Fruit fly (Drosophila melanogaster): Measurements from ENCODE around the gene CG33257.

CG33257 gene

DNA sequence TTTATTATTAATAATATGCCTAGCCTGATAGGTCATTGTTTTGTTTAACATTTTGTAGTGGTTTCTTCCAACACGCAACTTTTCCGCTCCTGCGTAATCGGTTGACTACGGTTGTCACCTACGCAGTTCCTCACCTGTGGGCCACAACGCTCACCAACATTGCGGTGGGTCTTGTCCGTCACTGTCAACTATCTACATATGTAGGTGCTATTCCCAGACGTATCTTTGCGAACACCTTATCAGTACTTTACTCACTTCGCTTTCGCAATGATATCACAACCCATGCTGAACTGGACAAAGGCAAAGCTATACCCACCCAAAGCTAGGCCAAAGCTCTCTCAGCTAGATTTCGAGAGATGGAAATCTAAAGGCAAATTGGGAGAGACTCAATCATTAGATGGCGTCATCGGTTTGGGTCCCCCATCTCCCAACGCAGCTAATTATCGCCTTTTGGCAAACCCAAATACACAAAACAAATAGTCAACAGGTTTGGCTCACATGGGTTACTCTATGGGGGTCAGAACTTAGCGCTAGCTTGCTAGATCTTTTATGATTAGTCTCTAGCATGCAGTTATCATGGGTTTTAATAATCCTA is 10.1 kb downstream of the CG33257 start (continued):
- TF ChIP-seq Nf-YA (GFP tag; IDR thresholded peaks at IDR 0.05), result no peak
- TF ChIP-seq esg (GFP tag; conservative IDR thresholded peaks at IDR 0.05), result no peak
- no peak for TF ChIP-seq CG10209 (GFP tag; optimal IDR thresholded peaks at IDR 0.05)
- TF ChIP-seq btn (GFP tag; optimal IDR thresholded peaks at IDR 0.05), result no peak
- no peak for TF ChIP-seq CG8290 (GFP tag; optimal IDR thresholded peaks at IDR 0.05)
- peak in 1 of 2 experiments; percentile 48 for TF ChIP-seq CG8290 (tag; optimal IDR thresholded peaks at IDR 0.05)
- TF ChIP-seq chinmo (GFP tag; IDR thresholded peaks at IDR 0.05; ENCODE audit: partially characterized antibody), result peak; percentile 83; the same call in 2 of the 4 replicates
- peak; percentile 97 for TF ChIP-seq mirr (GFP tag; optimal IDR thresholded peaks at IDR 0.05)
- peak; percentile 41; the same call in 1 of the 3 replicates for TF ChIP-seq CG34224 (GFP tag; IDR thresholded peaks at IDR 0.05; ENCODE audit: partially characterized antibody)
- TF ChIP-seq grn (GFP tag; optimal IDR thresholded peaks at IDR 0.05), result peak; percentile 68
- TF ChIP-seq Dbx (GFP tag; IDR thresholded peaks at IDR 0.05), result 0 out of 3 replicates have a peak, but pooled peaks have one; percentile 15
- TF ChIP-seq sna (GFP tag; IDR thresholded peaks at IDR 0.05; ENCODE audit: partially characterized antibody), result no peak
- TF ChIP-seq Med (GFP tag), result peak; percentile 51
- peak; percentile 25 for TF ChIP-seq Fer1 (GFP tag; optimal IDR thresholded peaks at IDR 0.05)
- TF ChIP-seq CG11723 (GFP tag; optimal IDR thresholded peaks at IDR 0.05), result no peak
- peak in 1 of 2 experiments; percentile 49 for TF ChIP-seq Pdp1 (GFP tag; optimal IDR thresholded peaks at IDR 0.05)
- TF ChIP-seq BtbVII (GFP tag; optimal IDR thresholded peaks at IDR 0.05), result peak; percentile 45
- TF ChIP-seq CG3847 (GFP tag; IDR thresholded peaks at IDR 0.05), result no peak
- TF ChIP-seq CG34376 (GFP tag; optimal IDR thresholded peaks at IDR 0.05), result peak; percentile 93
- no peak for TF ChIP-seq chif (GFP tag; optimal IDR thresholded peaks at IDR 0.05)
- TF ChIP-seq trem (tag; optimal IDR thresholded peaks at IDR 0.05), result no peak
- TF ChIP-seq CG2202 (tag; optimal IDR thresholded peaks at IDR 0.05), result no peak
- peak; percentile 97 for TF ChIP-seq CG13894 (tag; optimal IDR thresholded peaks at IDR 0.05)
- no peak for TF ChIP-seq CG4424 (GFP tag; optimal IDR thresholded peaks at IDR 0.05)
- no peak for TF ChIP-seq unc-4 (GFP tag; IDR thresholded peaks at IDR 0.05; ENCODE audit: partially characterized antibody)
- TF ChIP-seq NC2β (GFP tag; optimal IDR thresholded peaks at IDR 0.05), result no peak
- TF ChIP-seq CG1024 (GFP tag; IDR thresholded peaks at IDR 0.05), result no peak
- peak; percentile 17 for TF ChIP-seq CG13296 (GFP tag; optimal IDR thresholded peaks at IDR 0.05)
- TF ChIP-seq bowl (GFP tag; IDR thresholded peaks at IDR 0.05), result no peak
- TF ChIP-seq scrt (GFP tag; optimal IDR thresholded peaks at IDR 0.05), result peak; percentile 49
- TF ChIP-seq Hand (GFP tag; optimal IDR thresholded peaks at IDR 0.05), result peak; percentile 4
- TF ChIP-seq Ada2b (GFP tag; IDR thresholded peaks at IDR 0.05), result no peak
- TF ChIP-seq corto (GFP tag; optimal IDR thresholded peaks at IDR 0.05), result no peak
- TF ChIP-seq CG7372 (GFP tag; IDR thresholded peaks at IDR 0.05), result no peak
- peak; percentile 99 for TF ChIP-seq sug (tag; optimal IDR thresholded peaks at IDR 0.05)
- TF ChIP-seq CG10321 (GFP tag; IDR thresholded peaks at IDR 0.05), result 0 out of 2 replicates have a peak, but pooled peaks have one; percentile 17
- TF ChIP-seq Ptx1 (GFP tag; IDR thresholded peaks at IDR 0.05), result no peak
- TF ChIP-seq ara (GFP tag; IDR thresholded peaks at IDR 0.05), result no peak
- no peak for TF ChIP-seq h (optimal IDR thresholded peaks at IDR 0.05)

DNA sequence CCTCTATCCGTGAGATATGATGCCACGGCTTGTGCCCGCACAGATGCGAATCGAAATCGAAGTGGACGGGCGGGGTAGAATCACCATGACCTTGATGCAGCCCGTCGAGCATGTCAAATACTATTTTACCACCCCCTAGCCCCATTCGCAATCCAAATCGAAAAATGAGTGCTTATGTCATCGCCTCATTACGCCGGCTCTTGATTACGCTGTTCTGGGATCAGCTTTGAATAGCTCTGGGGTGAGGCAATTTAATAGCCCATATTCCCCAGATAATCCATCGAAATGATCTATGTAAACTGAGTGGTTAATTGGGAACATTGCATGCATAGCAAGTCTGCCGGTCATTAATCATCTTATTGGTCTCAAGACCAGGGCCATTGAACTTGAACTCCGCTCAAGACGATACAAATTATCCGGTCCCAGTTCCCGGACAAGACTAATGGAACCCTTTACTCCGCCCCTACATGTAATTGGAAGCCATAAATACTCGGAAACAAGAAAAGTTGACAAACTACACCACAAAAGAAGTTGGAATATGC is 11.1 kb downstream of the CG33257 start:
- TF ChIP-seq CG6254 (GFP tag; optimal IDR thresholded peaks at IDR 0.05) (no peak), HmgZ (tag; optimal IDR thresholded peaks at IDR 0.05) (no peak), Mes4 (GFP tag; optimal IDR thresholded peaks at IDR 0.05) (no peak), toy (GFP tag; IDR thresholded peaks at IDR 0.05) (no peak), CG13424 (tag; optimal IDR thresholded peaks at IDR 0.05) (no peak), nmo (GFP tag; optimal IDR thresholded peaks at IDR 0.05) (no peak), CG14441 (GFP tag; IDR thresholded peaks at IDR 0.05) (0 out of 2 replicates have a peak, but pooled peaks have one; percentile 34), phol (tag; optimal IDR thresholded peaks at IDR 0.05) (no peak), onecut (GFP tag; IDR thresholded peaks at IDR 0.05) (no peak), fd3F (GFP tag; optimal IDR thresholded peaks at IDR 0.05) (no peak), sc (optimal IDR thresholded peaks at IDR 0.05) (no peak), sc (GFP tag; optimal IDR thresholded peaks at IDR 0.05) (no peak), Pdp1 (GFP tag; optimal IDR thresholded peaks at IDR 0.05) (peak in 1 of 2 experiments; percentile 90)
